Worm (Caenorhabditis elegans) whole organism, mixed stage, embryonic: Measurements from ENCODE around the gene R03H10.7.
"Not testable (repeated sequence)": the region's sequence is repeated elsewhere in the genome, so short reads cannot be mapped to it uniquely, and the experiment has no call there.

ENCODE experiments used
- M03D4.4 ChIP-seq: sonication (generic microtip); optimal IDR thresholded peaks from 2 replicates; lab custom pipeline; 2017; ENCODE audit warnings: mild to moderate bottlenecking, missing genetic modification characterization, missing compliant biosample characterization
- bed-3 ChIP-seq: fragments of 200-800 bp; sonication (Bioruptor generic); optimal IDR thresholded peaks from 3 replicates; lab custom pipeline; 2018; ENCODE audit warnings: mild to moderate bottlenecking, missing genetic modification characterization, moderate library complexity, missing compliant biosample characterization
- ceh-43 ChIP-seq: fragments of 200-800 bp; sonication (Bioruptor generic); optimal IDR thresholded peaks from 2 replicates; lab custom pipeline; 2018; ENCODE audit warnings: mild to moderate bottlenecking, missing genetic modification characterization, moderate library complexity, missing compliant biosample characterization
- ceh-83 ChIP-seq: fragments of 200-800 bp; sonication (Bioruptor generic); optimal IDR thresholded peaks from 2 replicates; lab custom pipeline; 2018; ENCODE audit warnings: mild to moderate bottlenecking, missing genetic modification characterization, missing compliant biosample characterization
- ces-1 ChIP-seq: fragments of 150-350 bp; optimal IDR thresholded peaks from 2 replicates; lab custom pipeline; 2014; ENCODE audit warnings: missing biosample characterization, missing genetic modification reagents, missing genetic modification characterization
- cnd-1 ChIP-seq: fragments of 200-800 bp; sonication (Bioruptor generic); optimal IDR thresholded peaks from 2 replicates; lab custom pipeline; 2018; ENCODE audit warnings: mild to moderate bottlenecking, missing genetic modification characterization, missing compliant biosample characterization
- drap-1 ChIP-seq: fragments of 200-800 bp; sonication (Bioruptor generic); optimal IDR thresholded peaks from 3 replicates; lab custom pipeline; 2018; ENCODE audit warnings: mild to moderate bottlenecking, missing genetic modification characterization, missing compliant biosample characterization
- elt-1 ChIP-seq: sonication (generic microtip); optimal IDR thresholded peaks from 2 replicates; lab custom pipeline; 2017; ENCODE audit warnings: missing genetic modification characterization, mild to moderate bottlenecking, missing compliant biosample characterization, antibody characterized with exemption, moderate library complexity, borderline replicate concordance; ENCODE audit not compliant: insufficient read depth
- flh-1 ChIP-seq: fragments of 200-800 bp; sonication (Bioruptor generic); optimal IDR thresholded peaks from 2 replicates; lab custom pipeline; 2018; ENCODE audit warnings: mild to moderate bottlenecking, missing genetic modification characterization, moderate library complexity, missing compliant biosample characterization
- ham-2 ChIP-seq: fragments of 200-800 bp; sonication (Bioruptor generic); optimal IDR thresholded peaks from 2 replicates; lab custom pipeline; 2018; ENCODE audit warnings: mild to moderate bottlenecking, missing genetic modification characterization, missing compliant biosample characterization
- hlh-1 ChIP-seq: fragments of 150-350 bp; optimal IDR thresholded peaks from 2 replicates; lab custom pipeline; 2014; ENCODE audit warnings: missing biosample characterization, missing genetic modification reagents, missing genetic modification characterization
- lin-13 ChIP-seq: fragments of 150-350 bp; optimal IDR thresholded peaks from 2 replicates; lab custom pipeline; 2014; ENCODE audit warnings: missing biosample characterization, missing genetic modification characterization
- lin-32 ChIP-seq: fragments of 200-800 bp; sonication (Bioruptor generic); optimal IDR thresholded peaks from 2 replicates; lab custom pipeline; 2018; ENCODE audit warnings: mild to moderate bottlenecking, missing genetic modification characterization, missing compliant biosample characterization
- mls-2 ChIP-seq: sonication (generic microtip); optimal IDR thresholded peaks from 2 replicates; lab custom pipeline; 2016; ENCODE audit warnings: mild to moderate bottlenecking, missing genetic modification characterization, moderate library complexity, missing compliant biosample characterization
- nhr-237 ChIP-seq: fragments of 150-350 bp; optimal IDR thresholded peaks from 2 replicates; lab custom pipeline; 2014; ENCODE audit warnings: missing biosample characterization, missing genetic modification characterization
- nhr-76 ChIP-seq: sonication (generic microtip); optimal IDR thresholded peaks from 2 replicates; lab custom pipeline; 2017; ENCODE audit warnings: missing biosample characterization, missing genetic modification characterization
- pha-4 ChIP-seq: fragments of 150-350 bp; optimal IDR thresholded peaks from 2 replicates; lab custom pipeline; 2018; ENCODE audit warnings: missing biosample characterization, missing genetic modification reagents, missing genetic modification characterization
- sem-2 ChIP-seq: fragments of 200-800 bp; sonication (Bioruptor generic); optimal IDR thresholded peaks from 2 replicates; lab custom pipeline; 2018; ENCODE audit warnings: mild to moderate bottlenecking, missing genetic modification characterization, missing compliant biosample characterization
- sptf-1 ChIP-seq: sonication (generic microtip); optimal IDR thresholded peaks from 2 replicates; lab custom pipeline; 2017; ENCODE audit warnings: mild to moderate bottlenecking, missing genetic modification characterization, moderate library complexity, missing compliant biosample characterization
- unc-120 ChIP-seq: sonication (generic microtip); optimal IDR thresholded peaks from 2 replicates; lab custom pipeline; 2017; ENCODE audit warnings: missing genetic modification characterization, missing compliant biosample characterization; ENCODE audit not compliant: poor library complexity, severe bottlenecking
- unc-39 ChIP-seq: fragments of 150-350 bp; optimal IDR thresholded peaks from 2 replicates; lab custom pipeline; 2014; ENCODE audit warnings: missing biosample characterization, missing genetic modification characterization
- ztf-11 ChIP-seq: fragments of 150-350 bp; optimal IDR thresholded peaks from 2 replicates; lab custom pipeline; 2014; ENCODE audit warnings: missing biosample characterization, missing genetic modification characterization

R03H10.7 gene

ce11 chrII:4146039-4146438, 32.7 kb downstream of the R03H10.7 start, which contains the start of gene F56D3.1:
Gene F56D3.1, plus strand, starts transcription at chrII:4146339.
- TF ChIP-seq elt-1 (tag; lab: Kevin White, UChicago): no peak
- TF ChIP-seq nhr-237 (tag; lab: Kevin White, UChicago): no peak
- no peak for TF ChIP-seq unc-39 (tag; lab: Kevin White, UChicago)
- no peak for TF ChIP-seq pha-4 (tag; lab: Kevin White, UChicago)
- no peak for TF ChIP-seq M03D4.4 (tag; lab: Kevin White, UChicago)
- TF ChIP-seq, all 35 proteins: peak for 0

DNA sequence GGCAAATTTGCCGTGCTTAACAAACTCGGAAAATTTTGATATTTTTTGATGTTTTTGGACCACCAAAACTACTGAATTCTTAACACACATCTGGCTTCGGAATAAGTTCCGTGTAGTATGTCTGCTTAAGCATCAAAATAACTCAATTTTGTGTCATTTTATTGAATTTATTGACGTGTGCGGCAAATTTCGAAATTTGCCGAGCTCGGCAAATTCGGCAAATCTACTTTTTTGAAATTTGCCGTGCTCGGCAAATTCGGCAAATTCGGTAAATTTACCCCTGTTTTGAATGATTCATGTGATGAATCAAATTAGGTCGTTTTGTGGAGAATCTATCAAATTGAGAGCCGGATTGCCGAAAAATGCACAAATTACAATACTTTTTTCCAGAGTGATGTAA, 43.5 kb downstream of the R03H10.7 start, which contains the start of gene ast-1:
TSS of gene ast-1 (minus strand) at position 101 of the 400 bp plus-strand sequence.
- TF ChIP-seq lin-13, unc-120, nhr-237 (tag; lab: Kevin White, UChicago): not testable (repeated sequence)

DNA sequence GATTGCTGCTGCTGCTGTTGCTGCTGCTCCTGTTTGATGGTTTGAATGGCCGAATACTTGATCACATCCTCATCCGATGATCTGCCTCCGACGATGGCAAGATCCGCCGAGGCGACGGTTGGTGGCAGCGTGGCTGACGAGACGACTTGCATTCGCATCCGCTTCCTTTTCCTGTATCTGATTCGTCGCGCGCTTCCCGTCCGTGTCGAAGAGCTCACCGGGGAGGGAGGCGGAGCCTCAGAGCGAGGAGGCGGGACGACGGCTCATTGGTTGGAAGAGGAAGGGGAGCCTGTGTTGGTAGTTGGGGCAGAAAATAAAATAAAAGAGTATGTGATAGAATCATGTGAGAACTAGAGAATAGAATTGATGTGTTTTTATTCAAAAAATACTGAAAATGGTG, 44.0 kb downstream of the R03H10.7 start:
- no peak for TF ChIP-seq nhr-76 (tag; lab: Kevin White, UChicago)
- TF ChIP-seq ztf-11: no peak
- no peak for TF ChIP-seq bed-3 (GFP tag; lab: Kevin White, UChicago)

- TF ChIP-seq ceh-43 (GFP tag; lab: Kevin White, UChicago): no peak
- TF ChIP-seq sptf-1 (tag; lab: Kevin White, UChicago): peak; percentile 1
- TF ChIP-seq ces-1 (GFP tag; lab: Kevin White, UChicago): peak; percentile 80
Observed at ce11 chrII:4133332-4133731, 45.4 kb downstream of the R03H10.7 start.

- TF ChIP-seq M03D4.4 (tag; lab: Kevin White, UChicago): peak; percentile 65
- peak; percentile 31 for TF ChIP-seq sem-2 (GFP tag; lab: Kevin White, UChicago)
- TF ChIP-seq ham-2 (GFP tag; lab: Kevin White, UChicago): peak; percentile 11
- peak; percentile 73 for TF ChIP-seq ceh-83 (GFP tag; lab: Kevin White, UChicago)
- peak; percentile 60 for TF ChIP-seq drap-1 (GFP tag; lab: Kevin White, UChicago)
- TF ChIP-seq sptf-1 (tag; lab: Kevin White, UChicago): peak; percentile 79
- TF ChIP-seq ceh-43 (GFP tag; lab: Kevin White, UChicago): peak; percentile 31
- TF ChIP-seq hlh-1 (tag; lab: Kevin White, UChicago): peak; percentile 57
- peak; percentile 44 for TF ChIP-seq lin-32 (GFP tag; lab: Kevin White, UChicago)
- peak; percentile 44 for TF ChIP-seq flh-1 (GFP tag; lab: Kevin White, UChicago)
- TF ChIP-seq mls-2 (tag; lab: Kevin White, UChicago): peak; percentile 74
- TF ChIP-seq bed-3 (GFP tag; lab: Kevin White, UChicago): peak; percentile 28
- peak; percentile 72 for TF ChIP-seq cnd-1 (tag; lab: Kevin White, UChicago)
Observed at ce11 chrII:4130074-4130663, 48.6 kb downstream of the R03H10.7 start.

DNA sequence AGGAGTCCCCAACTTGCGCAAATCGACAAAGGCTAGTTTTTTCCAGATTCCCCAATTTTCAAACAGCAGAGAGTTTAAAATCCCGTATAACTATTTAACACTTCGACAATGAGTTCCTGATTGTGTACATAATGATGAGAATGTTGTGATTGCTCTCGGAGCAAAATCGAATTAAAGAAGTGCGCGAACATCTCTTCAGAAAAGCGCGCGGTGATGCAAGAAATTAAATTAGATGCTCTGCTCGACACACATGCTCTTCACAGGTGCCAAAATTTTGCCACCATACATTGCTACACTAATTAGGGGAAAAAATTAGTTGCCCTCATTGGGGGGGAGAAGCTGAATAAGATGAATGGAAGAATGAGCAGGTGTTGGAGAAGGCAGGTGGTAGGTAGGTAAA, 49.3 kb downstream of the R03H10.7 start:
- TF ChIP-seq ces-1 (GFP tag; lab: Kevin White, UChicago) (peak; percentile 95), lin-32 (GFP tag; lab: Kevin White, UChicago) (no peak)
